Fruit fly (Drosophila melanogaster) whole organism, embryonic: ENCODE data around the gene CBP.
A peak's percentile ranks its signal among the peaks of the same experiment; 100 is the strongest.

Experiments used
- Ada2b ChIP-seq: fragments of 200-800 bp; sonication (Bioruptor generic); IDR thresholded peaks from 2 replicates; pipeline ENCODE4 v1.3.6; 2022; ENCODE audit warnings: missing biosample characterization, missing genetic modification characterization
- Atf3 ChIP-seq: fragments of 200-800 bp; sonication (Bioruptor generic); optimal IDR thresholded peaks from 3 replicates; lab custom pipeline; 2016; ENCODE audit warnings: missing biosample characterization, missing genetic modification characterization
- CG10209 ChIP-seq: fragments of 200-800 bp; sonication (Bioruptor generic); optimal IDR thresholded peaks from 3 replicates; lab custom pipeline; 2017; ENCODE audit warnings: missing biosample characterization, mild to moderate bottlenecking, missing genetic modification characterization, missing genetic modification reagents
- CG10267 ChIP-seq: fragments of 200-800 bp; sonication (Bioruptor generic); optimal IDR thresholded peaks from 2 replicates; lab custom pipeline; 2018; ENCODE audit warnings: missing biosample characterization, mild to moderate bottlenecking, missing genetic modification characterization, moderate library complexity
- CG10274 ChIP-seq: fragments of 200-800 bp; sonication (Bioruptor generic); optimal IDR thresholded peaks from 3 replicates; lab custom pipeline; 2017; ENCODE audit warnings: missing biosample characterization, mild to moderate bottlenecking, missing genetic modification characterization
- CG11085 ChIP-seq: fragments of 200-800 bp; sonication (Bioruptor generic); IDR thresholded peaks from 2 replicates; pipeline ENCODE4 v1.3.6; 2022; ENCODE audit warnings: missing biosample characterization, missing genetic modification characterization
- CG12219 ChIP-seq: fragments of 200-800 bp; sonication (Bioruptor generic); optimal IDR thresholded peaks from 3 replicates; lab custom pipeline; 2018; ENCODE audit warnings: missing biosample characterization, mild to moderate bottlenecking, missing genetic modification characterization
- CG12391 ChIP-seq: fragments of 200-800 bp; sonication (Bioruptor generic); optimal IDR thresholded peaks from 3 replicates; lab custom pipeline; 2018; ENCODE audit warnings: missing biosample characterization, mild to moderate bottlenecking, missing genetic modification characterization, moderate library complexity
- CG12659 ChIP-seq: fragments of 200-800 bp; sonication (Bioruptor generic); optimal IDR thresholded peaks from 3 replicates; lab custom pipeline; 2017; ENCODE audit warnings: mild to moderate bottlenecking, missing biosample characterization, missing genetic modification reagents, missing genetic modification characterization
- CG13123 ChIP-seq: fragments of 200-800 bp; sonication (Bioruptor generic); optimal IDR thresholded peaks from 2 replicates; lab custom pipeline; 2016; ENCODE audit warnings: missing biosample characterization, missing genetic modification characterization
- CG14667 ChIP-seq: fragments of 200-800 bp; sonication (Bioruptor generic); IDR thresholded peaks from 2 replicates; pipeline ENCODE4 v1.3.6; 2022; ENCODE audit warnings: missing biosample characterization, missing genetic modification characterization
- CG15269 ChIP-seq: fragments of 200-800 bp; sonication (Bioruptor generic); optimal IDR thresholded peaks from 2 replicates; lab custom pipeline; 2018; ENCODE audit warnings: missing biosample characterization, mild to moderate bottlenecking, missing genetic modification characterization, moderate library complexity
- CG17328 ChIP-seq: fragments of 200-800 bp; sonication (Bioruptor generic); IDR thresholded peaks from 2 replicates; pipeline ENCODE4 v1.3.6; 2022; ENCODE audit warnings: missing biosample characterization, missing genetic modification characterization
- CG18619 ChIP-seq: fragments of 200-800 bp; sonication (Bioruptor generic); optimal IDR thresholded peaks from 3 replicates; lab custom pipeline; 2017; ENCODE audit warnings: missing biosample characterization, mild to moderate bottlenecking, missing genetic modification characterization
- CG2678 ChIP-seq: fragments of 200-800 bp; sonication (Bioruptor generic); optimal IDR thresholded peaks from 3 replicates; lab custom pipeline; 2019; ENCODE audit warnings: missing biosample characterization, mild to moderate bottlenecking, missing genetic modification characterization, moderate library complexity
- CG2712 ChIP-seq: fragments of 200-800 bp; optimal IDR thresholded peaks from 3 replicates; lab custom pipeline; 2019; ENCODE audit warnings: missing biosample characterization, mild to moderate bottlenecking, missing genetic modification characterization, moderate library complexity
- CG31365 ChIP-seq: fragments of 200-800 bp; sonication (Bioruptor generic); optimal IDR thresholded peaks from 2 replicates; lab custom pipeline; 2018; ENCODE audit warnings: missing biosample characterization, mild to moderate bottlenecking, missing genetic modification characterization
- CG6765 ChIP-seq: fragments of 200-800 bp; sonication (Bioruptor generic); optimal IDR thresholded peaks from 3 replicates; lab custom pipeline; 2017; ENCODE audit warnings: missing biosample characterization, mild to moderate bottlenecking, missing genetic modification characterization
- CG7987 ChIP-seq: fragments of 200-800 bp; sonication (Bioruptor generic); optimal IDR thresholded peaks from 2 replicates; lab custom pipeline; 2018; ENCODE audit warnings: missing biosample characterization, mild to moderate bottlenecking, missing genetic modification characterization, moderate library complexity
- CG8290 ChIP-seq, 3 experiments: fragments of 200-800 bp; sonication (Bioruptor generic); optimal IDR thresholded peaks; 2 replicates each; lab custom pipeline; 2016 to 2019; ENCODE audit warnings: missing biosample characterization in 3 of 3, missing genetic modification characterization in 3 of 3, mild to moderate bottlenecking in 2 of 3, moderate library complexity in 1 of 3
- CG8388 ChIP-seq: fragments of 200-800 bp; sonication (Bioruptor generic); optimal IDR thresholded peaks from 2 replicates; lab custom pipeline; 2019; ENCODE audit warnings: missing biosample characterization, mild to moderate bottlenecking, missing genetic modification characterization, moderate library complexity
- CG8765 ChIP-seq: fragments of 200-800 bp; sonication (Bioruptor generic); IDR thresholded peaks from 2 replicates; pipeline ENCODE4 v1.3.6; 2022; ENCODE audit warnings: missing biosample characterization, missing genetic modification characterization
- CG9609 ChIP-seq: fragments of 200-800 bp; sonication (Bioruptor generic); optimal IDR thresholded peaks from 3 replicates; lab custom pipeline; 2016; ENCODE audit warnings: missing biosample characterization, missing genetic modification characterization
- Chrac-16 ChIP-seq: fragments of 200-800 bp; sonication (Bioruptor generic); optimal IDR thresholded peaks from 3 replicates; lab custom pipeline; 2016; ENCODE audit warnings: missing biosample characterization, missing genetic modification characterization
- Eip74EF ChIP-seq, 2 experiments: fragments of 200-800 bp in 1 of 2; fragments of >200 bp in 1 of 2; sonication (Bioruptor generic) in 1 of 2; optimal IDR thresholded peaks; 2 replicates each; lab custom pipeline; 2017 to 2019; ENCODE audit warnings: missing biosample characterization in 2 of 2, missing genetic modification characterization in 2 of 2, mild to moderate bottlenecking in 1 of 2, moderate library complexity in 1 of 2
- Hr39 ChIP-seq: fragments of >200 bp; optimal IDR thresholded peaks from 2 replicates; lab custom pipeline; 2017
- MESR4 ChIP-seq: fragments of 200-800 bp; sonication (Bioruptor generic); optimal IDR thresholded peaks from 2 replicates; lab custom pipeline; 2018; ENCODE audit warnings: missing biosample characterization, mild to moderate bottlenecking, missing genetic modification characterization, moderate library complexity
- NFAT ChIP-seq: fragments of 200-800 bp; sonication (Bioruptor generic); IDR thresholded peaks from 2 replicates; pipeline ENCODE4 v1.3.6; 2022; ENCODE audit warnings: missing biosample characterization, missing genetic modification characterization
- Pdp1 ChIP-seq, 2 experiments: fragments of 200-800 bp; sonication (Bioruptor generic); optimal IDR thresholded peaks; 3 replicates each; lab custom pipeline; 2016; ENCODE audit warnings: missing biosample characterization in 2 of 2, missing genetic modification characterization in 2 of 2, mild to moderate bottlenecking in 1 of 2, moderate library complexity in 1 of 2
- Ravus ChIP-seq: fragments of 200-800 bp; sonication (Bioruptor generic); IDR thresholded peaks from 2 replicates; pipeline ENCODE4 v1.3.6; 2022; ENCODE audit warnings: missing biosample characterization, missing genetic modification characterization
- TFAM ChIP-seq: fragments of 200-800 bp; sonication (Bioruptor generic); optimal IDR thresholded peaks from 2 replicates; lab custom pipeline; 2017; ENCODE audit warnings: missing biosample characterization, missing genetic modification characterization, inconsistent platforms
- ash1 ChIP-seq: fragments of 200-800 bp; sonication (Bioruptor generic); optimal IDR thresholded peaks from 2 replicates; lab custom pipeline; 2018; ENCODE audit warnings: missing biosample characterization, mild to moderate bottlenecking, missing genetic modification characterization
- az2 ChIP-seq: fragments of 200-800 bp; sonication (Bioruptor generic); optimal IDR thresholded peaks from 3 replicates; lab custom pipeline; 2016; ENCODE audit warnings: missing biosample characterization, missing genetic modification characterization
- da ChIP-seq: fragments of 200-800 bp; sonication (Bioruptor generic); optimal IDR thresholded peaks from 2 replicates; lab custom pipeline; 2016; ENCODE audit warnings: missing biosample characterization, missing genetic modification characterization
- emc ChIP-seq: fragments of 200-800 bp; sonication (Bioruptor generic); optimal IDR thresholded peaks from 2 replicates; lab custom pipeline; 2016; ENCODE audit warnings: missing biosample characterization, missing genetic modification characterization
- en ChIP-seq: fragments of 200-800 bp; sonication (Bioruptor generic); optimal IDR thresholded peaks from 2 replicates; lab custom pipeline; 2016; ENCODE audit warnings: missing biosample characterization, missing genetic modification characterization
- esg ChIP-seq: fragments of 200-800 bp; sonication (Bioruptor generic); conservative IDR thresholded peaks from 2 replicates; pipeline ENCODE4 v1.3.6; 2022; ENCODE audit warnings: missing biosample characterization, missing genetic modification characterization
- exex ChIP-seq: fragments of 200-800 bp; sonication (Bioruptor generic); optimal IDR thresholded peaks from 4 replicates; lab custom pipeline; 2018; ENCODE audit warnings: missing biosample characterization, mild to moderate bottlenecking, missing genetic modification characterization, moderate library complexity
- ind ChIP-seq: fragments of 200-800 bp; sonication (Bioruptor generic); optimal IDR thresholded peaks from 3 replicates; lab custom pipeline; 2016; ENCODE audit warnings: missing biosample characterization, missing genetic modification characterization
- lab ChIP-seq: fragments of 200-800 bp; sonication (Bioruptor generic); optimal IDR thresholded peaks from 3 replicates; lab custom pipeline; 2017; ENCODE audit warnings: missing biosample characterization, missing genetic modification characterization, mild to moderate bottlenecking, moderate library complexity, missing genetic modification reagents
- row ChIP-seq: fragments of 200-800 bp; sonication (Bioruptor generic); IDR thresholded peaks from 3 replicates; pipeline ENCODE4 v1.3.6; 2022; ENCODE audit warnings: missing biosample characterization, missing genetic modification characterization
- slp2 ChIP-seq: fragments of 200-800 bp; sonication (Bioruptor generic); optimal IDR thresholded peaks from 2 replicates; lab custom pipeline; 2016; ENCODE audit warnings: missing biosample characterization, missing genetic modification characterization
- sob ChIP-seq: fragments of 200-800 bp; sonication (Bioruptor generic); IDR thresholded peaks from 2 replicates; pipeline ENCODE4 v1.3.6; 2022; ENCODE audit warnings: missing biosample characterization, missing genetic modification characterization
- ssp ChIP-seq: fragments of 200-800 bp; sonication (Bioruptor generic); IDR thresholded peaks from 2 replicates; pipeline ENCODE4 v1.3.6; 2022; ENCODE audit warnings: missing biosample characterization, missing genetic modification characterization
- sug ChIP-seq: fragments of 200-800 bp; optimal IDR thresholded peaks from 2 replicates; lab custom pipeline; 2019; ENCODE audit warnings: missing biosample characterization, mild to moderate bottlenecking, missing genetic modification characterization, moderate library complexity
- tup ChIP-seq: fragments of 200-800 bp; sonication (Bioruptor generic); optimal IDR thresholded peaks from 2 replicates; lab custom pipeline; 2016; ENCODE audit warnings: missing biosample characterization, mild to moderate bottlenecking, missing genetic modification characterization, moderate library complexity
- unpg ChIP-seq: fragments of 200-800 bp; sonication (Bioruptor generic); optimal IDR thresholded peaks from 3 replicates; lab custom pipeline; 2018; ENCODE audit warnings: missing biosample characterization, mild to moderate bottlenecking, missing genetic modification characterization, moderate library complexity

The CBP gene

DNA sequence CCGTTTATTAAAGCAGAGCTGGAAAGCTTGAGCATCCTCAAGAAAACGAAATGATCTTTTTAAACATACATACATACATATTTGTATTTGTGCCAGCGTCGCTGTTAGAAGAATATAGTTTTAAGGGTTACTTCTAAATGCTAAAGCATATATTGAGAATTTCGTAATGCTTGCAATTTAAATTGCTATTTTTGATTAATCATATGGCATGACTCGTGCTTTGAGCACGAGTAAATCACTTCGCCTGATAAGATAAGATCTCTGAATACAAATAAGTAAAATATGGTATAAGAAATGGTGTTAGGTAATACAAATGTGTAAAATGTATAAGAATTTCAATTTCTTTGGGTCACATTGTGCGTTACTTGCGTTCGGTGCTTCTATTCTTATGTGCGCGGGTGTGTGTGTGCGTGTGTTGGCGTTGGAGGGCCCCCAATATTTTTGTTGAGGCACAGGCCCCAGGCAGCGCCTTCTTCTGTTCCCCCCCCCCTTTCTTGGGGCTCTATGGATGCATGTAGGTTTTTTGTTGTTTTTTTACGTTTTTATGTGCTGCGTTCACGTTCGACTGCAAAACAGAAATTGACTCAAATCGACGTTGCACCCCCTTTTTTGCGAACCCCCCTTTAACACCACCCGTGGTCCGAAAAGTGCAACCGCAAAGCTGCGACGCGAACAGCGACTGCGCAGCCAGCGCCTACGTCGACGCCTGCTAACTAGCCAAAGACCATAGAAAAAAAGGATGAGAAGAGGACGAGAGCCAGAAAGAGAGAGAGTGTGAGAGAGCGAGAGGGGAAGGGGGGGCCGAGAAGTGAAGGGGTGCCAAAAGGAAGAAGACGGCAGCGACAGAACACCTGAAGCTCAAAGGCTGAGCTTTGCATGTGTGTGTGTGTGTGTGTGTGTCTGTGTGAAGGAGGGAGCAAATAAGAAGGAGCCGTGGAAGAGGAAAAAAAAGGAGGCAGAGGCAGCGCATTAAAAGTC lies 35.5 kb upstream of the CBP start (continued):
- TF ChIP-seq Chrac-16: peak; percentile 29
- peak; percentile 64 for TF ChIP-seq CG18619 (GFP tag; lab: Kevin White, UChicago)
- peak; percentile 58 for TF ChIP-seq row (GFP tag; lab: Robert Waterston, UW)
- peak; percentile 60 for TF ChIP-seq CG12659 (GFP tag; lab: Kevin White, UChicago)
- peak; percentile 67 for TF ChIP-seq CG12391 (tag; lab: Kevin White, UChicago)
- peak in 1 of 2 experiments; percentile 59 for TF ChIP-seq Eip74EF (GFP tag; optimal IDR thresholded peaks at IDR 0.05; lab: Kevin White, UChicago)
- TF ChIP-seq unpg (GFP tag; lab: Kevin White, UChicago): no peak
- no peak for TF ChIP-seq CG8765 (GFP tag; lab: Robert Waterston, UW)
- peak; percentile 28 for TF ChIP-seq ind
- no peak for TF ChIP-seq MESR4 (GFP tag; lab: Kevin White, UChicago)
- peak; percentile 3 for TF ChIP-seq lab
- no peak for TF ChIP-seq CG31365 (tag; lab: Kevin White, UChicago)
- no peak for TF ChIP-seq Ravus (GFP tag; lab: Robert Waterston, UW)
- TF ChIP-seq ssp (GFP tag; lab: Robert Waterston, UW): 0 out of 2 replicates have a peak, but pooled peaks have one; percentile 15
- peak; percentile 46 for TF ChIP-seq CG10267 (tag; lab: Kevin White, UChicago)
- TF ChIP-seq Ada2b (GFP tag; lab: Robert Waterston, UW): peak; percentile 33
- peak; percentile 23; the same call in 1 of the 2 replicates for TF ChIP-seq CG17328
- TF ChIP-seq TFAM: no peak
- TF ChIP-seq exex: peak; percentile 26
- TF ChIP-seq sob (GFP tag; lab: Robert Waterston, UW): peak; percentile 29; the same call in 1 of the 2 replicates
- peak; percentile 51 for TF ChIP-seq CG15269 (tag; lab: Kevin White, UChicago)
- peak; percentile 23 for TF ChIP-seq CG8290 (GFP tag; optimal IDR thresholded peaks at IDR 0.05; lab: Kevin White, UChicago)
- TF ChIP-seq CG8290 (tag; optimal IDR thresholded peaks at IDR 0.05; lab: Kevin White, UChicago): peak in 1 of 2 experiments; percentile 53
- peak; percentile 56 for TF ChIP-seq CG8388 (GFP tag; lab: Kevin White, UChicago)
- peak; percentile 14 for TF ChIP-seq CG9609
- TF ChIP-seq CG14667: peak; percentile 27; the same call in 1 of the 2 replicates
- TF ChIP-seq CG2678 (tag; lab: Kevin White, UChicago): peak; percentile 80
- TF ChIP-seq CG7987 (GFP tag; lab: Kevin White, UChicago): no peak
- TF ChIP-seq sug (tag; lab: Kevin White, UChicago): no peak
- peak; percentile 63 for TF ChIP-seq az2 (GFP tag; lab: Kevin White, UChicago)
- no peak; the same call in 1 of the 2 replicates for TF ChIP-seq esg (GFP tag; lab: Robert Waterston, UW)
- TF ChIP-seq CG11085 (GFP tag; lab: Robert Waterston, UW): peak; percentile 39; the same call in 1 of the 2 replicates
- peak; percentile 11 for TF ChIP-seq CG12219 (GFP tag; lab: Kevin White, UChicago)
- TF ChIP-seq Hr39 (lab: Kevin White, UChicago): no peak
- no peak for TF ChIP-seq emc (GFP tag; lab: Kevin White, UChicago)
- TF ChIP-seq tup (GFP tag; lab: Kevin White, UChicago): no peak
- TF ChIP-seq slp2 (GFP tag; lab: Kevin White, UChicago): peak; percentile 47
- TF ChIP-seq CG10209: peak; percentile 63
- TF ChIP-seq CG13123 (GFP tag; lab: Kevin White, UChicago): no peak
- 0 out of 2 replicates have a peak, but pooled peaks have one; percentile 7 for TF ChIP-seq NFAT (GFP tag; lab: Robert Waterston, UW)
- no peak for TF ChIP-seq CG6765 (GFP tag; lab: Kevin White, UChicago)
- TF ChIP-seq CG10274 (GFP tag; lab: Kevin White, UChicago): peak; percentile 48
- TF ChIP-seq Pdp1 (GFP tag; optimal IDR thresholded peaks at IDR 0.05; lab: Kevin White, UChicago): peak; percentile 45 to 56
- TF ChIP-seq ash1: no peak
- TF ChIP-seq Atf3 (GFP tag; lab: Kevin White, UChicago): peak; percentile 3
- peak; percentile 70 for TF ChIP-seq CG2712 (tag; lab: Kevin White, UChicago)
- no peak for TF ChIP-seq da
- peak; percentile 14 for TF ChIP-seq en (GFP tag; lab: Kevin White, UChicago)
